Fruit fly (Drosophila melanogaster) whole organism, embryonic: ENCODE data around the gene Rgl.

Experiments
- Ada2b ChIP-seq: fragments of 200-800 bp; sonication (Bioruptor generic); IDR thresholded peaks from 2 replicates; pipeline ENCODE4 v1.3.6; 2022; ENCODE audit warnings: missing biosample characterization, missing genetic modification characterization
- Asciz ChIP-seq: fragments of 200-800 bp; sonication (Bioruptor generic); optimal IDR thresholded peaks from 2 replicates; lab custom pipeline; 2017; ENCODE audit warnings: missing biosample characterization, mild to moderate bottlenecking, missing genetic modification characterization, missing genetic modification reagents
- C15 ChIP-seq: fragments of 200-800 bp; sonication (Bioruptor generic); IDR thresholded peaks from 3 replicates; pipeline ENCODE4 v1.3.6; 2022; ENCODE audit warnings: missing biosample characterization, missing genetic modification characterization
- CG10209 ChIP-seq: fragments of 200-800 bp; sonication (Bioruptor generic); optimal IDR thresholded peaks from 3 replicates; lab custom pipeline; 2017; ENCODE audit warnings: missing biosample characterization, mild to moderate bottlenecking, missing genetic modification characterization, missing genetic modification reagents
- CG1024 ChIP-seq: fragments of 200-800 bp; sonication (Bioruptor generic); IDR thresholded peaks from 2 replicates; pipeline ENCODE4 v1.3.6; 2022; ENCODE audit warnings: missing biosample characterization, missing genetic modification characterization
- CG10431 ChIP-seq: fragments of 200-800 bp; sonication (Bioruptor generic); optimal IDR thresholded peaks from 3 replicates; lab custom pipeline; 2018; ENCODE audit warnings: missing biosample characterization, mild to moderate bottlenecking, missing genetic modification characterization
- CG11093 ChIP-seq: fragments of 200-800 bp; sonication (Bioruptor generic); IDR thresholded peaks from 3 replicates; pipeline ENCODE4 v1.3.6; 2022; ENCODE audit warnings: missing biosample characterization, missing genetic modification characterization
- CG12744 ChIP-seq: fragments of 200-800 bp; sonication (Bioruptor generic); optimal IDR thresholded peaks from 2 replicates; lab custom pipeline; 2016; ENCODE audit warnings: missing biosample characterization, missing genetic modification characterization
- CG17361 ChIP-seq: fragments of 200-800 bp; sonication (Bioruptor generic); IDR thresholded peaks from 3 replicates; pipeline ENCODE4 v1.3.6; 2022; ENCODE audit warnings: missing biosample characterization, missing genetic modification characterization
- CG18599 ChIP-seq: fragments of 200-800 bp; sonication (Bioruptor generic); optimal IDR thresholded peaks from 3 replicates; lab custom pipeline; 2017; ENCODE audit warnings: missing biosample characterization, missing genetic modification characterization, mild to moderate bottlenecking, moderate library complexity, missing genetic modification reagents
- CG2678 ChIP-seq: fragments of 200-800 bp; sonication (Bioruptor generic); optimal IDR thresholded peaks from 3 replicates; lab custom pipeline; 2019; ENCODE audit warnings: missing biosample characterization, mild to moderate bottlenecking, missing genetic modification characterization, moderate library complexity
- CG34376 ChIP-seq: fragments of 200-800 bp; sonication (Bioruptor generic); optimal IDR thresholded peaks from 2 replicates; lab custom pipeline; 2018; ENCODE audit warnings: missing biosample characterization, mild to moderate bottlenecking, missing genetic modification characterization
- CG3838 ChIP-seq: fragments of 200-800 bp; sonication (Bioruptor generic); optimal IDR thresholded peaks from 3 replicates; lab custom pipeline; 2016; ENCODE audit warnings: missing biosample characterization, missing genetic modification characterization
- CG4328 ChIP-seq: fragments of 200-800 bp; sonication (Bioruptor generic); optimal IDR thresholded peaks from 3 replicates; lab custom pipeline; 2017; ENCODE audit warnings: missing biosample characterization, missing genetic modification reagents, missing genetic modification characterization
- CG4360 ChIP-seq: fragments of 200-800 bp; sonication (Bioruptor generic); IDR thresholded peaks from 2 replicates; pipeline ENCODE4 v1.3.6; 2022; ENCODE audit warnings: missing biosample characterization, missing genetic modification characterization
- CG4424 ChIP-seq: fragments of 200-800 bp; sonication (Bioruptor generic); optimal IDR thresholded peaks from 3 replicates; lab custom pipeline; 2016; ENCODE audit warnings: missing biosample characterization, missing genetic modification characterization
- CG5953 ChIP-seq: fragments of 200-800 bp; sonication (Bioruptor generic); IDR thresholded peaks from 2 replicates; pipeline ENCODE4 v1.3.6; 2022; ENCODE audit warnings: missing biosample characterization, missing genetic modification characterization
- CG6765 ChIP-seq: fragments of 200-800 bp; sonication (Bioruptor generic); optimal IDR thresholded peaks from 3 replicates; lab custom pipeline; 2017; ENCODE audit warnings: missing biosample characterization, mild to moderate bottlenecking, missing genetic modification characterization
- CG6791 ChIP-seq: fragments of 200-800 bp; sonication (Bioruptor generic); IDR thresholded peaks from 3 replicates; pipeline ENCODE4 v1.3.6; 2022; ENCODE audit warnings: missing biosample characterization, missing genetic modification characterization; ENCODE audit not compliant: partially characterized antibody
- CG7357 ChIP-seq: fragments of 200-800 bp; sonication (Bioruptor generic); IDR thresholded peaks from 3 replicates; pipeline ENCODE4 v1.3.6; 2022; ENCODE audit warnings: missing biosample characterization, missing genetic modification characterization
- CG7556 ChIP-seq: fragments of 200-800 bp; sonication (Bioruptor generic); optimal IDR thresholded peaks from 2 replicates; lab custom pipeline; 2017; ENCODE audit warnings: missing biosample characterization, mild to moderate bottlenecking, missing genetic modification characterization
- CG7963 ChIP-seq: fragments of 200-800 bp; sonication (Bioruptor generic); IDR thresholded peaks from 3 replicates; pipeline ENCODE4 v1.3.6; 2022; ENCODE audit warnings: missing biosample characterization, missing genetic modification characterization; ENCODE audit not compliant: partially characterized antibody
- CG8388 ChIP-seq: fragments of 200-800 bp; sonication (Bioruptor generic); optimal IDR thresholded peaks from 2 replicates; lab custom pipeline; 2019; ENCODE audit warnings: missing biosample characterization, mild to moderate bottlenecking, missing genetic modification characterization, moderate library complexity
- Eip74EF ChIP-seq, 2 experiments: fragments of 200-800 bp in 1 of 2; fragments of >200 bp in 1 of 2; sonication (Bioruptor generic) in 1 of 2; optimal IDR thresholded peaks; 2 replicates each; lab custom pipeline; 2017 to 2019; ENCODE audit warnings: missing biosample characterization in 2 of 2, missing genetic modification characterization in 2 of 2, mild to moderate bottlenecking in 1 of 2, moderate library complexity in 1 of 2
- Ets65A ChIP-seq: fragments of 200-800 bp; sonication (Bioruptor generic); peaks from one replicate; lab custom pipeline; 2016; ENCODE audit warnings: missing biosample characterization, missing genetic modification characterization
- Gug ChIP-seq: fragments of 200-800 bp; sonication (Bioruptor generic); IDR thresholded peaks from 4 replicates; pipeline ENCODE4 v1.3.6; 2022; ENCODE audit warnings: missing biosample characterization, missing genetic modification characterization
- Hr51 ChIP-seq, 2 experiments: fragments of 200-800 bp; sonication (Bioruptor generic); optimal IDR thresholded peaks; 2 replicates in 1 of 2; 3 replicates in 1 of 2; lab custom pipeline; 2016 to 2018; ENCODE audit warnings: missing biosample characterization in 2 of 2, missing genetic modification characterization in 2 of 2, mild to moderate bottlenecking in 1 of 2, moderate library complexity in 1 of 2
- Mad ChIP-seq: fragments of 200-800 bp; sonication (Bioruptor generic); optimal IDR thresholded peaks from 2 replicates; lab custom pipeline; 2016; ENCODE audit warnings: missing biosample characterization, missing genetic modification characterization
- Six4 ChIP-seq: fragments of 200-800 bp; sonication (Bioruptor generic); optimal IDR thresholded peaks from 2 replicates; lab custom pipeline; 2016; ENCODE audit warnings: missing biosample characterization, missing genetic modification characterization
- Ssrp ChIP-seq: fragments of 200-800 bp; sonication (Bioruptor generic); optimal IDR thresholded peaks from 2 replicates; lab custom pipeline; 2018; ENCODE audit warnings: missing biosample characterization, mild to moderate bottlenecking, missing genetic modification characterization, moderate library complexity
- Xrp1 ChIP-seq: fragments of 200-800 bp; sonication (Bioruptor generic); IDR thresholded peaks from 2 replicates; pipeline ENCODE4 v1.3.6; 2022; ENCODE audit warnings: missing biosample characterization, missing genetic modification characterization
- aop ChIP-seq: fragments of 200-800 bp; sonication (Bioruptor generic); IDR thresholded peaks from 2 replicates; pipeline ENCODE4 v1.3.6; 2022; ENCODE audit warnings: missing biosample characterization, missing genetic modification characterization
- bsh ChIP-seq, 2 experiments: fragments of 200-800 bp; sonication (Bioruptor generic); optimal IDR thresholded peaks; 2 replicates each; lab custom pipeline; 2017 to 2018; ENCODE audit warnings: mild to moderate bottlenecking in 2 of 2, missing biosample characterization in 2 of 2, missing genetic modification characterization in 2 of 2, moderate library complexity in 1 of 2
- cato ChIP-seq: fragments of 200-800 bp; sonication (Bioruptor generic); optimal IDR thresholded peaks from 2 replicates; lab custom pipeline; 2016; ENCODE audit warnings: missing biosample characterization, missing genetic modification characterization, borderline replicate concordance
- crp ChIP-seq, 2 experiments: fragments of 200-800 bp; sonication (Bioruptor generic); optimal IDR thresholded peaks; 2 replicates in 1 of 2; 3 replicates in 1 of 2; lab custom pipeline; 2017; ENCODE audit warnings: missing biosample characterization in 2 of 2, missing genetic modification characterization in 2 of 2, mild to moderate bottlenecking in 1 of 2, moderate library complexity in 1 of 2
- dysf ChIP-seq: fragments of 200-800 bp; sonication (Bioruptor generic); IDR thresholded peaks from 3 replicates; pipeline ENCODE4 v1.3.6; 2022; ENCODE audit warnings: missing biosample characterization, missing genetic modification characterization
- esg ChIP-seq: fragments of 200-800 bp; sonication (Bioruptor generic); conservative IDR thresholded peaks from 2 replicates; pipeline ENCODE4 v1.3.6; 2022; ENCODE audit warnings: missing biosample characterization, missing genetic modification characterization
- gfzf ChIP-seq: fragments of 200-800 bp; sonication (Bioruptor generic); optimal IDR thresholded peaks from 2 replicates; lab custom pipeline; 2016; ENCODE audit warnings: missing biosample characterization, mild to moderate bottlenecking, missing genetic modification characterization, moderate library complexity
- grn ChIP-seq: fragments of 200-800 bp; sonication (Bioruptor generic); optimal IDR thresholded peaks from 3 replicates; lab custom pipeline; 2017; ENCODE audit warnings: missing biosample characterization, missing genetic modification characterization
- gsb-n ChIP-seq: fragments of 200-800 bp; sonication (Bioruptor generic); optimal IDR thresholded peaks from 3 replicates; lab custom pipeline; 2018; ENCODE audit warnings: missing biosample characterization, mild to moderate bottlenecking, missing genetic modification characterization
- hkb ChIP-seq, 2 experiments: fragments of 200-800 bp in 1 of 2; fragments of >200 bp in 1 of 2; sonication (Bioruptor generic) in 1 of 2; IDR thresholded peaks in 1 of 2; optimal IDR thresholded peaks in 1 of 2; 2 replicates each; pipeline versions ENCODE4 v1.3.6 to Lab custom; 2017 to 2022; ENCODE audit warnings: missing biosample characterization in 1 of 2, missing genetic modification characterization in 1 of 2
- kay ChIP-seq: fragments of 200-800 bp; sonication (Bioruptor generic); optimal IDR thresholded peaks from 2 replicates; lab custom pipeline; 2016; ENCODE audit warnings: missing biosample characterization, missing genetic modification characterization
- ken ChIP-seq: fragments of 200-800 bp; sonication (Bioruptor generic); IDR thresholded peaks from 3 replicates; pipeline ENCODE4 v1.3.6; 2022; ENCODE audit warnings: missing biosample characterization, missing genetic modification characterization
- nerfin-1 ChIP-seq: fragments of 200-800 bp; sonication (Bioruptor generic); optimal IDR thresholded peaks from 3 replicates; lab custom pipeline; 2019; ENCODE audit warnings: missing biosample characterization, mild to moderate bottlenecking, missing genetic modification characterization, moderate library complexity
- pb ChIP-seq: fragments of 200-800 bp; sonication (Bioruptor generic); optimal IDR thresholded peaks from 3 replicates; lab custom pipeline; 2016; ENCODE audit warnings: missing biosample characterization, missing genetic modification characterization
- ranshi ChIP-seq: fragments of 200-800 bp; sonication (Bioruptor generic); IDR thresholded peaks from 2 replicates; pipeline ENCODE4 v1.3.6; 2022; ENCODE audit warnings: missing biosample characterization, missing genetic modification characterization
- sens ChIP-seq: fragments of 200-800 bp; sonication (Bioruptor generic); peaks from one replicate; lab custom pipeline; 2016; ENCODE audit warnings: missing biosample characterization, missing genetic modification characterization
- sens-2 ChIP-seq: fragments of 200-800 bp; sonication (Bioruptor generic); IDR thresholded peaks from 2 replicates; pipeline ENCODE4 v1.3.6; 2022; ENCODE audit warnings: missing biosample characterization, missing genetic modification characterization
- tin ChIP-seq: fragments of 200-800 bp; sonication (Bioruptor generic); optimal IDR thresholded peaks from 3 replicates; lab custom pipeline; 2016; ENCODE audit warnings: missing biosample characterization, missing genetic modification characterization

Rgl gene

dm6 chr3L:13917589-13918198 is 7.4 kb downstream of the Rgl start (continued):
- TF ChIP-seq CG34376 (GFP tag; lab: Kevin White, UChicago) (no peak), ken (GFP tag; lab: Robert Waterston, UW) (0 out of 3 replicates have a peak, but pooled peaks have one; percentile 5), CG1024 (no peak), Six4 (no peak), tin (peak; percentile 16), Asciz (GFP tag; lab: Kevin White, UChicago) (peak; percentile 57), dysf (GFP tag; lab: Robert Waterston, UW) (peak; percentile 34; the same call in 1 of the 3 replicates), CG2678 (tag; lab: Kevin White, UChicago) (peak; percentile 58), C15 (GFP tag; lab: Robert Waterston, UW) (no peak), CG4360 (no peak), bsh (GFP tag; optimal IDR thresholded peaks at IDR 0.05; lab: Kevin White, UChicago) (peak; percentile 14 to 50), Mad (GFP tag; lab: Kevin White, UChicago) (no peak), CG8388 (GFP tag; lab: Kevin White, UChicago) (peak; percentile 43), CG7963 (no peak), Ets65A (GFP tag; lab: Kevin White, UChicago) (peak; percentile 31), sens-2 (GFP tag; lab: Robert Waterston, UW) (no peak), gfzf (GFP tag; lab: Kevin White, UChicago) (no peak), CG3838 (GFP tag; lab: Kevin White, UChicago) (no peak), CG6765 (no peak), CG4328 (GFP tag; lab: Kevin White, UChicago) (no peak), gsb-n (no peak), Hr51 (GFP tag; optimal IDR thresholded peaks at IDR 0.05; lab: Kevin White, UChicago) (peak in 1 of 2 experiments; percentile 77), CG12744 (GFP tag; lab: Kevin White, UChicago) (no peak), sens (GFP tag; lab: Kevin White, UChicago) (peak; percentile 91), kay (GFP tag; lab: Kevin White, UChicago) (no peak), CG7357 (GFP tag; lab: Robert Waterston, UW) (no peak), CG6791 (GFP tag; lab: Robert Waterston, UW) (no peak), CG4424 (GFP tag; lab: Kevin White, UChicago) (peak; percentile 32), ranshi (GFP tag; lab: Robert Waterston, UW) (no peak), cato (GFP tag; lab: Kevin White, UChicago) (no peak), grn (GFP tag; lab: Kevin White, UChicago) (no peak), Gug (GFP tag; lab: Robert Waterston, UW) (no peak), CG11093 (GFP tag; lab: Robert Waterston, UW) (no peak), CG5953 (GFP tag; lab: Robert Waterston, UW) (no peak), crp (GFP tag; optimal IDR thresholded peaks at IDR 0.05; lab: Kevin White, UChicago) (no peak), Ada2b (GFP tag; lab: Robert Waterston, UW) (no peak), pb (GFP tag; lab: Kevin White, UChicago) (no peak), CG18599 (GFP tag; lab: Kevin White, UChicago) (no peak), CG7556 (GFP tag; lab: Kevin White, UChicago) (peak; percentile 44), Xrp1 (GFP tag; lab: Robert Waterston, UW) (peak; percentile 53; the same call in 1 of the 2 replicates), Ssrp (peak; percentile 38), esg (GFP tag; lab: Robert Waterston, UW) (peak; percentile 8; the same call in 1 of the 2 replicates), hkb (optimal IDR thresholded peaks at IDR 0.05; lab: Kevin White, UChicago) (no peak), hkb (GFP tag; IDR thresholded peaks at IDR 0.05; lab: Robert Waterston, UW) (no peak), CG10431 (GFP tag; lab: Kevin White, UChicago) (no peak), CG17361 (GFP tag; lab: Robert Waterston, UW) (peak; percentile 76), nerfin-1 (tag; lab: Kevin White, UChicago) (peak; percentile 22), Eip74EF (GFP tag; optimal IDR thresholded peaks at IDR 0.05; lab: Kevin White, UChicago) (peak in 1 of 2 experiments; percentile 60), CG10209 (GFP tag; lab: Kevin White, UChicago) (peak; percentile 70), aop (GFP tag; lab: Robert Waterston, UW) (no peak)
